Fruit fly (Drosophila melanogaster) S2 (cell line): ENCODE data around the gene Snx17.

ENCODE experiments used
- CG8478 ChIP-seq: fragments of >200 bp; optimal IDR thresholded peaks from 2 replicates; lab custom pipeline; 2018
- CTCF ChIP-seq, 2 experiments: fragments of >200 bp; optimal IDR thresholded peaks; 2 replicates each; lab custom pipeline; 2018

- no peak for TF ChIP-seq CG8478 (lab: Kevin White, UChicago)
- TF ChIP-seq CTCF (optimal IDR thresholded peaks at IDR 0.05; lab: Kevin White, UChicago) = no peak
Measured at dm6 chr2L:10220501-10221386, 14.0 kb upstream of the Snx17 start, which contains the start of the genes Npc1a and Prosalpha6.
